Worm (Caenorhabditis elegans): Measurements from ENCODE around the gene acp-4.
A peak's percentile ranks its signal among the peaks of the same experiment; 100 is the strongest.

acp-4 gene

ce11 chrII:8382880-8383279 lies 52.0 kb downstream of the acp-4 start (continued):
- TF ChIP-seq F49E8.2 (tag; optimal IDR thresholded peaks at IDR 0.05; ENCODE audit: borderline replicate concordance) = no peak
- TF ChIP-seq ama-1 (optimal IDR thresholded peaks at IDR 0.05) = no peak
- no peak for TF ChIP-seq zip-11 (GFP tag; IDR thresholded peaks at IDR 0.05)
- peak in 1 of 2 experiments; percentile 68 for TF ChIP-seq lsy-2 (tag; optimal IDR thresholded peaks at IDR 0.05)
- no peak for TF ChIP-seq ceh-62 (tag; optimal IDR thresholded peaks at IDR 0.05)
- no peak for TF ChIP-seq zag-1 (tag; optimal IDR thresholded peaks at IDR 0.05)
- TF ChIP-seq rbr-2 (tag; optimal IDR thresholded peaks at IDR 0.05) = no peak
- TF ChIP-seq mxl-3 (GFP tag; optimal IDR thresholded peaks at IDR 0.05) = peak; percentile 61
- TF ChIP-seq zip-2 (tag; optimal IDR thresholded peaks at IDR 0.05) = peak; percentile 2
- no peak for TF ChIP-seq Y48G9A.11 (GFP tag; IDR thresholded peaks at IDR 0.05)
- no peak for TF ChIP-seq dpl-1 (GFP tag; optimal IDR thresholded peaks at IDR 0.05)
- no peak for TF ChIP-seq mep-1 (tag; optimal IDR thresholded peaks at IDR 0.05)
- no peak for TF ChIP-seq mes-2 (tag; optimal IDR thresholded peaks at IDR 0.05; ENCODE audit: poor library complexity, severe bottlenecking)
- no peak for TF ChIP-seq daf-12 (tag; optimal IDR thresholded peaks at IDR 0.05)
- peak; percentile 81 for TF ChIP-seq nhr-102 (tag; optimal IDR thresholded peaks at IDR 0.05)
- no peak for TF ChIP-seq lin-13 (GFP tag; optimal IDR thresholded peaks at IDR 0.05)
- no peak for TF ChIP-seq nhr-11 (tag; optimal IDR thresholded peaks at IDR 0.05)
- TF ChIP-seq T26A8.4 (GFP tag; IDR thresholded peaks at IDR 0.05) = no peak
- peak in 1 of 2 experiments; percentile 85 for TF ChIP-seq mdl-1 (tag; optimal IDR thresholded peaks at IDR 0.05)
- TF ChIP-seq hif-1 (tag; optimal IDR thresholded peaks at IDR 0.05) = peak in 1 of 2 experiments; percentile 83
- TF ChIP-seq ces-1 (GFP tag; optimal IDR thresholded peaks at IDR 0.05) = no peak
- TF ChIP-seq nhr-28 (tag; optimal IDR thresholded peaks at IDR 0.05) = peak; percentile 97
- no peak for TF ChIP-seq madf-9 (GFP tag; conservative IDR thresholded peaks at IDR 0.05)
- TF ChIP-seq lin-15B (tag; optimal IDR thresholded peaks at IDR 0.05) = no peak
- TF ChIP-seq tag-97 (GFP tag; IDR thresholded peaks at IDR 0.05) = no peak
- TF ChIP-seq php-3 (GFP tag; IDR thresholded peaks at IDR 0.05) = peak; percentile 94
- TF ChIP-seq Y105C5A.15 (GFP tag; IDR thresholded peaks at IDR 0.05) = no peak
- TF ChIP-seq ztf-11 (tag; optimal IDR thresholded peaks at IDR 0.05) = no peak
- TF ChIP-seq hlh-11 (tag; optimal IDR thresholded peaks at IDR 0.05) = peak; percentile 95
- TF ChIP-seq madf-5 (GFP tag; IDR thresholded peaks at IDR 0.05) = no peak
- TF ChIP-seq nhr-111 (GFP tag; optimal IDR thresholded peaks at IDR 0.05) = no peak
- TF ChIP-seq fkh-10 (GFP tag; optimal IDR thresholded peaks at IDR 0.05) = no peak
- no peak for TF ChIP-seq F44E2.7 (GFP tag; IDR thresholded peaks at IDR 0.05)
- no peak for TF ChIP-seq daf-8 (GFP tag; IDR thresholded peaks at IDR 0.05)
- TF ChIP-seq saeg-2 (GFP tag; IDR thresholded peaks at IDR 0.05) = 0 out of 2 replicates have a peak, but pooled peaks have one; percentile 62
- TF ChIP-seq aha-1 (tag) = peak; percentile 71
- no peak for TF ChIP-seq ceh-32 (tag; optimal IDR thresholded peaks at IDR 0.05; ENCODE audit: poor library complexity)
- TF ChIP-seq F37D6.2 (tag; optimal IDR thresholded peaks at IDR 0.05) = no peak
- TF ChIP-seq ceh-82 (tag; optimal IDR thresholded peaks at IDR 0.05) = no peak
- peak; percentile 5 for TF ChIP-seq gei-8 (GFP tag; optimal IDR thresholded peaks at IDR 0.05)
- no peak for TF ChIP-seq F26F4.8 (GFP tag; conservative IDR thresholded peaks at IDR 0.05)
- no peak for TF ChIP-seq ceh-20 (GFP tag; IDR thresholded peaks at IDR 0.05)
- no peak for TF ChIP-seq lin-29 (GFP tag; IDR thresholded peaks at IDR 0.05)
- no peak for TF ChIP-seq mdt-29 (GFP tag; IDR thresholded peaks at IDR 0.05)
- peak; percentile 87 for TF ChIP-seq nhr-48 (tag; optimal IDR thresholded peaks at IDR 0.05)
- peak in 1 of 2 experiments; percentile 45 for TF ChIP-seq unc-62 (GFP tag; optimal IDR thresholded peaks at IDR 0.05 in 1 of 2)
- no peak for TF ChIP-seq unc-62 (tag; optimal IDR thresholded peaks at IDR 0.05)
- TF ChIP-seq nhr-25 (tag; optimal IDR thresholded peaks at IDR 0.05; ENCODE audit: borderline replicate concordance, insufficient read depth) = no peak
- TF ChIP-seq snpc-1.2 (GFP tag; IDR thresholded peaks at IDR 0.05) = no peak
- no peak for TF ChIP-seq ctbp-1 (GFP tag; IDR thresholded peaks at IDR 0.05)
- TF ChIP-seq hlh-30 (tag; optimal IDR thresholded peaks at IDR 0.05; ENCODE audit: insufficient read depth) = peak; percentile 74
- peak; percentile 98 for TF ChIP-seq dve-1 (tag; optimal IDR thresholded peaks at IDR 0.05; ENCODE audit: insufficient read depth)
